Worm (Caenorhabditis elegans): ENCODE data around the gene C27C12.1.

The C27C12.1 gene

DNA sequence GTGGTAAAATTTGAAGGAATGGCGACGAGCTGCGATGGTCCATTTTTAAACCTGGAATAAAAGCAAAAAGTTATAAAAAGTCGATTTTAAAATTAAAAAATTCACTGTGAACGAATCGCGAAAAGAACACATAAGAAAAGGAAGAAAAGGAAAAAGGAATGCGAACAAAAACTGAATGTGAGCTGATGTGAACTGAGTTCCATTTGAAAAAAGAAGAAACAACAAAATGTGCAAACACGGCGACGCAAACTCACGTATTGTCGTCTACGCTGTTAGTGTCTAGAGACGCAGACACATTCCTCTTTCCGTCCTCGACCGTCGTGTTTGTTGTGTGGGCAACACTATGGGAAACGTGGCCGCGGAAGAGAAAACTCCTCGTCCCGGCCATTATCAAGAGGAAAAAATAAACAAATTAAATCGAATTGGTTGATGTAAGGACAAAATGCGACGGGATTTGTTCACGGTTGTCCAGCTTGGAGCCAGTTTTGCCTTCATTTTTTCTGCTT, at the start of gene C27C12.1, which contains the start of gene C27C12.4:
Gene C27C12.1 (minus strand): TSS at position 51 of the 506 bp plus-strand sequence.
Gene C27C12.4 (plus strand): TSS at position 375 of the 506 bp plus-strand sequence.
- peak; percentile 42 for TF ChIP-seq ceh-14 (tag; optimal IDR thresholded peaks at IDR 0.05)
- TF ChIP-seq tbx-7 (tag; optimal IDR thresholded peaks at IDR 0.05): peak; percentile 15
- peak; percentile 43 for TF ChIP-seq dve-1 (tag; optimal IDR thresholded peaks at IDR 0.05)
- TF ChIP-seq sox-4 (tag; optimal IDR thresholded peaks at IDR 0.05): no peak
- no peak for TF ChIP-seq fkh-10 (GFP tag; optimal IDR thresholded peaks at IDR 0.05)
- TF ChIP-seq nfya-1 (tag; optimal IDR thresholded peaks at IDR 0.05): peak; percentile 66
- peak; percentile 82 for TF ChIP-seq ref-2 (tag; optimal IDR thresholded peaks at IDR 0.05)
- peak; percentile 85 for TF ChIP-seq ceh-2 (tag; optimal IDR thresholded peaks at IDR 0.05)
- peak; percentile 63 for TF ChIP-seq fkh-6 (tag; optimal IDR thresholded peaks at IDR 0.05)
- TF ChIP-seq ceh-34 (tag; optimal IDR thresholded peaks at IDR 0.05): peak; percentile 44
- TF ChIP-seq ceh-31 (tag; optimal IDR thresholded peaks at IDR 0.05): peak; percentile 89
- peak; percentile 47 for TF ChIP-seq hlh-6 (tag; optimal IDR thresholded peaks at IDR 0.05)
- TF ChIP-seq C08G9.2 (tag; optimal IDR thresholded peaks at IDR 0.05): peak; percentile 75
- no peak for TF ChIP-seq gmeb-2 (tag; optimal IDR thresholded peaks at IDR 0.05)
- peak; percentile 53 for TF ChIP-seq unc-55 (GFP tag; optimal IDR thresholded peaks at IDR 0.05)
- TF ChIP-seq pros-1 (tag; optimal IDR thresholded peaks at IDR 0.05): peak; percentile 64
- peak; percentile 50 for TF ChIP-seq ceh-18 (tag; optimal IDR thresholded peaks at IDR 0.05)
- TF ChIP-seq ceh-30 (tag; optimal IDR thresholded peaks at IDR 0.05): peak; percentile 33
- TF ChIP-seq fax-1 (tag; optimal IDR thresholded peaks at IDR 0.05): peak; percentile 38
- peak; percentile 59 for TF ChIP-seq hlh-30 (tag; optimal IDR thresholded peaks at IDR 0.05; ENCODE audit: insufficient read depth)
- TF ChIP-seq pax-1 (tag; optimal IDR thresholded peaks at IDR 0.05): peak; percentile 62
- TF ChIP-seq elt-2 (tag; optimal IDR thresholded peaks at IDR 0.05): peak; percentile 53
- no peak for TF ChIP-seq lim-6 (tag; optimal IDR thresholded peaks at IDR 0.05)
- peak; percentile 76 for TF ChIP-seq sdc-2 (tag; optimal IDR thresholded peaks at IDR 0.05)
- TF ChIP-seq syd-9 (tag; optimal IDR thresholded peaks at IDR 0.05): peak; percentile 30
- TF ChIP-seq ceh-9 (tag; optimal IDR thresholded peaks at IDR 0.05): no peak
- no peak for TF ChIP-seq ceh-22 (tag; optimal IDR thresholded peaks at IDR 0.05)
- peak; percentile 39 for TF ChIP-seq ahr-1 (tag; optimal IDR thresholded peaks at IDR 0.05)
- peak; percentile 39 for TF ChIP-seq zip-5 (tag; optimal IDR thresholded peaks at IDR 0.05)
- no peak for TF ChIP-seq mec-3 (tag; optimal IDR thresholded peaks at IDR 0.05; ENCODE audit: borderline replicate concordance)
- peak; percentile 81 for TF ChIP-seq ets-4 (tag; optimal IDR thresholded peaks at IDR 0.05)
- TF ChIP-seq tbx-2 (tag; optimal IDR thresholded peaks at IDR 0.05): peak; percentile 88
- no peak for TF ChIP-seq elt-4 (tag; optimal IDR thresholded peaks at IDR 0.05)
- TF ChIP-seq F13H6.1 (tag; optimal IDR thresholded peaks at IDR 0.05): peak; percentile 55
- TF ChIP-seq unc-42 (tag; optimal IDR thresholded peaks at IDR 0.05): peak; percentile 90
- peak; percentile 56 for TF ChIP-seq rnt-1 (tag; optimal IDR thresholded peaks at IDR 0.05)
- TF ChIP-seq ceh-48 (tag; optimal IDR thresholded peaks at IDR 0.05): no peak
- TF ChIP-seq hlh-8 (tag; optimal IDR thresholded peaks at IDR 0.05): peak; percentile 40
- TF ChIP-seq C38D4.7 (GFP tag; optimal IDR thresholded peaks at IDR 0.05): no peak

- peak; percentile 41 for TF ChIP-seq elt-2 (tag; optimal IDR thresholded peaks at IDR 0.05)
- no peak for TF ChIP-seq pha-2 (tag; optimal IDR thresholded peaks at IDR 0.05)
- no peak for TF ChIP-seq hlh-13 (GFP tag; optimal IDR thresholded peaks at IDR 0.05)
- TF ChIP-seq ceh-9 (tag; optimal IDR thresholded peaks at IDR 0.05): no peak
Measured at ce11 chrX:14900487-14900886, 46.9 kb upstream of the C27C12.1 start.

DNA sequence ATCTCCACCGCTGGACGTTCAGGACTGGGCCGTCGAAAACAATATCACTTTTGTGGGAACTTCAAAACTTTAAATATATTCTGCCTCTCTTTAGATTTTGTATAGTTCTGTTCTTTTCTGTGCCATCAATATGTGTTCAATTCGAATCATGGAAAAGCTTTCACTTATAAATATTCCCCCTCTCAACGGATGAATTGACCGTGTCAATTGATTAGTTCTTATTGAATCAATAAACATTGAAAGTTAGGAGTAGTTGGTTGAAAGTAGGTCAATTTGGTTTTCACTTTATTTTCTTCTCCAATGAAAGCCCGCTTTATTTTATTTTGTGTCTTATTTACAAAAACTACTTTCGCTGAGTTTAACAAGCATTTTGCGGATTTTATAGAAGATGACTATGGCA, 44.6 kb upstream of the C27C12.1 start, which contains the start of gene lips-8:
Gene lips-8 (plus strand): TSS at position 301 of the 400 bp plus-strand sequence.
- TF ChIP-seq F13H6.1 (tag; optimal IDR thresholded peaks at IDR 0.05): no peak
- no peak for TF ChIP-seq fkh-6 (tag; optimal IDR thresholded peaks at IDR 0.05)
